Worm (Caenorhabditis elegans) whole organism, L1 larva: ENCODE results near the gene C32D5.14.

ENCODE experiments used
- C04F5.9 ChIP-seq: sonication (generic microtip); optimal IDR thresholded peaks from 2 replicates; lab custom pipeline; 2016; ENCODE audit warnings: missing genetic modification characterization, missing compliant biosample characterization
- C34B4.2 ChIP-seq: sonication (generic microtip); optimal IDR thresholded peaks from 2 replicates; lab custom pipeline; 2017; ENCODE audit warnings: mild to moderate bottlenecking, missing genetic modification characterization, missing compliant biosample characterization
- aha-1 ChIP-seq: fragments of 150-350 bp; optimal IDR thresholded peaks from 2 replicates; lab custom pipeline; 2014; ENCODE audit warnings: missing biosample characterization, missing genetic modification characterization
- alr-1 ChIP-seq: fragments of 200-800 bp; sonication (Bioruptor generic); optimal IDR thresholded peaks from 2 replicates; lab custom pipeline; 2018; ENCODE audit warnings: borderline replicate concordance, mild to moderate bottlenecking, missing genetic modification characterization, missing compliant biosample characterization
- blmp-1 ChIP-seq: fragments of 150-350 bp; optimal IDR thresholded peaks from 2 replicates; lab custom pipeline; 2014; ENCODE audit warnings: missing biosample characterization, missing genetic modification characterization
- ceh-63 ChIP-seq: fragments of 200-800 bp; sonication (Bioruptor generic); optimal IDR thresholded peaks from 2 replicates; lab custom pipeline; 2018; ENCODE audit warnings: mild to moderate bottlenecking, missing genetic modification characterization, missing compliant biosample characterization
- ceh-82 ChIP-seq, 3 experiments: fragments of 150-350 bp in 1 of 3; sonication (generic microtip) in 2 of 3; optimal IDR thresholded peaks; 2 replicates each; lab custom pipeline; 2014 to 2017; ENCODE audit warnings: missing biosample characterization in 3 of 3, missing genetic modification characterization in 3 of 3
- ceh-90 ChIP-seq: sonication (generic microtip); optimal IDR thresholded peaks from 2 replicates; lab custom pipeline; 2016; ENCODE audit warnings: missing genetic modification characterization, missing compliant biosample characterization
- dpl-1 ChIP-seq, 3 experiments: fragments of 150-350 bp in 2 of 3; sonication (generic microtip) in 1 of 3; optimal IDR thresholded peaks; 2 replicates each; lab custom pipeline; 2014 to 2017; ENCODE audit warnings: missing biosample characterization in 3 of 3, missing genetic modification characterization in 3 of 3, missing genetic modification reagents in 3 of 3
- dsc-1 ChIP-seq: sonication (generic microtip); optimal IDR thresholded peaks from 2 replicates; lab custom pipeline; 2016; ENCODE audit warnings: mild to moderate bottlenecking, missing genetic modification characterization, missing compliant biosample characterization
- efl-1 ChIP-seq, 4 experiments: fragments of 150-350 bp; optimal IDR thresholded peaks in 3 of 4; peaks in 1 of 4; 1 replicate in 1 of 4; 2 replicates in 3 of 4; lab custom pipeline; 2014; ENCODE audit warnings: missing biosample characterization in 2 of 4, missing genetic modification characterization in 2 of 4, missing genetic modification reagents in 2 of 4
- efl-3 ChIP-seq: fragments of 200-800 bp; sonication (Bioruptor generic); optimal IDR thresholded peaks from 2 replicates; lab custom pipeline; 2018; ENCODE audit warnings: mild to moderate bottlenecking, missing genetic modification characterization, missing compliant biosample characterization
- egl-27 ChIP-seq, 2 experiments: fragments of 150-350 bp in 1 of 2; sonication (generic microtip); optimal IDR thresholded peaks; 3 replicates each; lab custom pipeline; 2017 to 2018; ENCODE audit warnings: missing biosample characterization in 2 of 2, missing genetic modification characterization in 2 of 2, missing genetic modification reagents in 2 of 2
- elt-2 ChIP-seq: sonication (generic microtip); optimal IDR thresholded peaks from 2 replicates; lab custom pipeline; 2016; ENCODE audit warnings: missing genetic modification characterization, mild to moderate bottlenecking, inconsistent platforms, missing compliant biosample characterization, missing genetic modification reagents
- elt-3 ChIP-seq, 6 experiments: fragments of 150-350 bp in 1 of 6; sonication (generic microtip); optimal IDR thresholded peaks; 2 replicates each; lab custom pipeline; 2017 to 2018; ENCODE audit warnings: missing biosample characterization in 6 of 6, missing genetic modification characterization in 6 of 6, inconsistent platforms in 1 of 6
- ets-5 ChIP-seq: fragments of 200-800 bp; sonication (Bioruptor generic); IDR thresholded peaks from 2 replicates; pipeline ENCODE4 v1.3.6; 2022; ENCODE audit warnings: missing genetic modification characterization, missing compliant biosample characterization
- hlh-4 ChIP-seq: sonication (generic microtip); optimal IDR thresholded peaks from 2 replicates; lab custom pipeline; 2016; ENCODE audit warnings: mild to moderate bottlenecking, missing genetic modification characterization, missing compliant biosample characterization
- irx-1 ChIP-seq: sonication (generic microtip); optimal IDR thresholded peaks from 2 replicates; lab custom pipeline; 2016; ENCODE audit warnings: missing genetic modification characterization, missing compliant biosample characterization
- jun-1 ChIP-seq: fragments of 150-350 bp; optimal IDR thresholded peaks from 2 replicates; lab custom pipeline; 2014; ENCODE audit warnings: missing biosample characterization, missing genetic modification reagents, missing genetic modification characterization
- lin-13 ChIP-seq: fragments of 150-350 bp; optimal IDR thresholded peaks from 2 replicates; lab custom pipeline; 2014; ENCODE audit warnings: missing biosample characterization, missing genetic modification reagents, missing genetic modification characterization
- lin-14 ChIP-seq: fragments of 200-800 bp; sonication (Bioruptor generic); optimal IDR thresholded peaks from 2 replicates; lab custom pipeline; 2018; ENCODE audit warnings: mild to moderate bottlenecking, missing genetic modification characterization, moderate library complexity, missing compliant biosample characterization
- lin-35 ChIP-seq, 2 experiments: fragments of 150-350 bp; optimal IDR thresholded peaks; 2 replicates each; lab custom pipeline; 2014; ENCODE audit warnings: missing biosample characterization in 2 of 2, missing genetic modification characterization in 2 of 2, missing genetic modification reagents in 2 of 2
- lin-39 ChIP-seq: fragments of 150-350 bp; optimal IDR thresholded peaks from 2 replicates; lab custom pipeline; 2014; ENCODE audit warnings: missing biosample characterization, missing genetic modification reagents, missing genetic modification characterization
- lir-3 ChIP-seq: sonication (generic microtip); optimal IDR thresholded peaks from 2 replicates; lab custom pipeline; 2016; ENCODE audit warnings: mild to moderate bottlenecking, missing genetic modification characterization, moderate library complexity, missing compliant biosample characterization; ENCODE audit not compliant: poor library complexity
- lsy-2 ChIP-seq, 2 experiments: fragments of 150-350 bp; optimal IDR thresholded peaks; 2 replicates each; lab custom pipeline; 2014; ENCODE audit warnings: missing biosample characterization in 2 of 2, missing genetic modification characterization in 2 of 2
- mdl-1 ChIP-seq, 2 experiments: fragments of 150-350 bp; optimal IDR thresholded peaks; 2 replicates each; lab custom pipeline; 2014 to 2017; ENCODE audit warnings: missing biosample characterization in 2 of 2, missing genetic modification characterization in 2 of 2, inconsistent platforms in 1 of 2
- nhr-11 ChIP-seq: fragments of 150-350 bp; optimal IDR thresholded peaks from 2 replicates; lab custom pipeline; 2014; ENCODE audit warnings: missing biosample characterization, missing genetic modification characterization
- nhr-12 ChIP-seq: sonication (generic microtip); optimal IDR thresholded peaks from 2 replicates; lab custom pipeline; 2017; ENCODE audit warnings: missing biosample characterization, missing genetic modification characterization
- nhr-19 ChIP-seq: fragments of 200-800 bp; sonication (Bioruptor generic); conservative IDR thresholded peaks from 2 replicates; pipeline ENCODE4 v1.3.6; 2022; ENCODE audit warnings: missing genetic modification characterization, missing compliant biosample characterization
- nhr-71 ChIP-seq: sonication (generic microtip); optimal IDR thresholded peaks from 2 replicates; lab custom pipeline; 2016; ENCODE audit warnings: mild to moderate bottlenecking, missing genetic modification characterization, moderate library complexity, missing compliant biosample characterization
- nhr-76 ChIP-seq: sonication (generic microtip); optimal IDR thresholded peaks from 2 replicates; lab custom pipeline; 2017; ENCODE audit warnings: missing biosample characterization, missing genetic modification characterization
- nhr-84 ChIP-seq: sonication (generic microtip); optimal IDR thresholded peaks from 2 replicates; lab custom pipeline; 2017; ENCODE audit warnings: missing biosample characterization, missing genetic modification characterization
- nhr-90 ChIP-seq: sonication (generic microtip); optimal IDR thresholded peaks from 2 replicates; lab custom pipeline; 2016; ENCODE audit warnings: mild to moderate bottlenecking, missing genetic modification characterization, missing compliant biosample characterization; ENCODE audit not compliant: poor library complexity
- pag-3 ChIP-seq: sonication (generic microtip); optimal IDR thresholded peaks from 2 replicates; lab custom pipeline; 2017; ENCODE audit warnings: missing genetic modification characterization, mild to moderate bottlenecking, missing compliant biosample characterization, antibody characterized with exemption, borderline replicate concordance; ENCODE audit not compliant: insufficient read depth
- pax-3 ChIP-seq: fragments of 200-800 bp; sonication (Bioruptor generic); optimal IDR thresholded peaks from 2 replicates; lab custom pipeline; 2018; ENCODE audit warnings: mild to moderate bottlenecking, missing genetic modification characterization, moderate library complexity, missing compliant biosample characterization
- skn-1 ChIP-seq: fragments of 150-350 bp; optimal IDR thresholded peaks from 2 replicates; lab custom pipeline; 2014; ENCODE audit warnings: missing biosample characterization, missing genetic modification characterization
- snu-23 ChIP-seq: sonication (generic microtip); optimal IDR thresholded peaks from 2 replicates; lab custom pipeline; 2016; ENCODE audit warnings: missing genetic modification characterization, missing compliant biosample characterization
- sox-4 ChIP-seq: sonication (generic microtip); optimal IDR thresholded peaks from 2 replicates; lab custom pipeline; 2016; ENCODE audit warnings: missing genetic modification characterization, missing compliant biosample characterization
- sptf-1 ChIP-seq: fragments of 150-350 bp; optimal IDR thresholded peaks from 2 replicates; lab custom pipeline; 2014; ENCODE audit warnings: missing biosample characterization, missing genetic modification characterization
- sup-37 ChIP-seq: fragments of 200-800 bp; sonication (Bioruptor generic); optimal IDR thresholded peaks from 2 replicates; lab custom pipeline; 2018; ENCODE audit warnings: mild to moderate bottlenecking, missing genetic modification characterization, missing compliant biosample characterization
- swsn-7 ChIP-seq: sonication (generic microtip); optimal IDR thresholded peaks from 2 replicates; lab custom pipeline; 2016; ENCODE audit warnings: missing genetic modification characterization, missing compliant biosample characterization
- unc-130 ChIP-seq: fragments of 150-350 bp; optimal IDR thresholded peaks from 2 replicates; lab custom pipeline; 2017; ENCODE audit warnings: missing biosample characterization, missing genetic modification characterization, inconsistent platforms
- unc-62 ChIP-seq: fragments of 150-350 bp; optimal IDR thresholded peaks from 2 replicates; lab custom pipeline; 2014; ENCODE audit warnings: missing biosample characterization, missing genetic modification reagents, missing genetic modification characterization
- unc-86 ChIP-seq: sonication (generic microtip); optimal IDR thresholded peaks from 2 replicates; lab custom pipeline; 2016; ENCODE audit warnings: missing genetic modification characterization, missing compliant biosample characterization
- unc-98 ChIP-seq: fragments of 200-800 bp; sonication (Bioruptor generic); IDR thresholded peaks from 2 replicates; pipeline ENCODE4 v1.3.6; 2022; ENCODE audit warnings: missing genetic modification characterization, missing compliant biosample characterization
- xbp-1 ChIP-seq: sonication (generic microtip); optimal IDR thresholded peaks from 2 replicates; lab custom pipeline; 2016; ENCODE audit warnings: missing genetic modification characterization, missing compliant biosample characterization
- ztf-4 ChIP-seq: fragments of 150-350 bp; optimal IDR thresholded peaks from 2 replicates; lab custom pipeline; 2014; ENCODE audit warnings: missing biosample characterization, missing genetic modification characterization

Gene C32D5.14

ce11 chrII:6322979-6323378, 12.3 kb upstream of the C32D5.14 start, which contains the start of gene C32D5.4:
Gene C32D5.4 (minus strand): TSS chrII:6323079.
- no peak for TF ChIP-seq ceh-90 (tag; lab: Kevin White, UChicago)
- no peak for TF ChIP-seq swsn-7
- no peak for TF ChIP-seq pag-3 (tag; lab: Kevin White, UChicago)
- no peak for TF ChIP-seq ets-5 (GFP tag; lab: Robert Waterston, UW)
- TF ChIP-seq mdl-1 (tag; optimal IDR thresholded peaks at IDR 0.05; lab: Kevin White, UChicago), result no peak
- TF ChIP-seq ztf-4 (tag; lab: Kevin White, UChicago), result no peak

DNA sequence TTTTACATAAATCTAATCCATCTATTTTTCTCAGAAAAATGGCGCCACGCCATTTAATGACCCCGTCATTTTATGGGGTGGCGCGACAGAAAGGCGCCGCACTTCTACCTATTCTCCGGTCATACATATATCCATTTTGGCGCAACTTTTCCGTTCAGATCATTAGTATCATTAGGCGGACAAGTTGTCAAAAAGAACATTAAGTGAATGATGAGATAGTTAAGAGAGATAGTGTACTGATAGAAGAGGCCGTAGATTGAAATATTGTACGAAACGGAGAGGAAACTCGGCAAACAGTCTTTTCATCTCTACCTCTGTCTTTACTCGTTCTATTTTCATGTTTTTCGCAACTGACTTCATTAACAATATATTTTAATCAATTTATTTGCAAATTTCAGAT, 11.2 kb upstream of the C32D5.14 start, which contains the start of gene sma-6:
TSS of gene sma-6 (plus strand) at position 399 of the 400 bp plus-strand sequence.
- no peak for TF ChIP-seq sptf-1 (tag; lab: Kevin White, UChicago)
- TF ChIP-seq skn-1 (tag; lab: Kevin White, UChicago), result no peak
- TF ChIP-seq sox-4 (tag; lab: Kevin White, UChicago), result no peak
- no peak for TF ChIP-seq pag-3 (tag; lab: Kevin White, UChicago)
- TF ChIP-seq nhr-76, result no peak
- TF ChIP-seq irx-1 (tag; lab: Kevin White, UChicago), result no peak
- no peak for TF ChIP-seq egl-27 (tag; optimal IDR thresholded peaks at IDR 0.05; lab: Kevin White, UChicago)
- no peak for TF ChIP-seq ceh-90 (tag; lab: Kevin White, UChicago)
- TF ChIP-seq nhr-90 (tag; lab: Kevin White, UChicago), result no peak
- TF ChIP-seq dpl-1 (GFP tag; optimal IDR thresholded peaks at IDR 0.05; lab: Kevin White, UChicago), result peak in 1 of 3 experiments; percentile 7
- TF ChIP-seq ceh-82 (tag; optimal IDR thresholded peaks at IDR 0.05; lab: Kevin White, UChicago), result no peak
- no peak for TF ChIP-seq unc-98 (GFP tag; lab: Robert Waterston, UW)
- no peak for TF ChIP-seq unc-62
- no peak for TF ChIP-seq unc-130 (tag; lab: Kevin White, UChicago)
- no peak for TF ChIP-seq C04F5.9 (tag; lab: Kevin White, UChicago)
- peak; percentile 10 for TF ChIP-seq snu-23 (GFP tag; lab: Kevin White, UChicago)
- TF ChIP-seq xbp-1 (tag; lab: Kevin White, UChicago), result no peak
- peak; percentile 46 for TF ChIP-seq lin-14 (GFP tag; lab: Kevin White, UChicago)
- peak; percentile 68 for TF ChIP-seq blmp-1 (tag; lab: Kevin White, UChicago)
- no peak for TF ChIP-seq lir-3
- TF ChIP-seq lin-13 (GFP tag; lab: Kevin White, UChicago), result no peak
- TF ChIP-seq lsy-2 (tag; optimal IDR thresholded peaks at IDR 0.05; lab: Kevin White, UChicago), result peak in 1 of 2 experiments; percentile 23
- no peak for TF ChIP-seq C34B4.2
- no peak for TF ChIP-seq ceh-63 (GFP tag; lab: Kevin White, UChicago)
- no peak for TF ChIP-seq efl-3
- TF ChIP-seq elt-3 (tag; optimal IDR thresholded peaks at IDR 0.05; lab: Kevin White, UChicago), result peak in 1 of 6 experiments; percentile 63
- TF ChIP-seq lin-39 (tag; lab: Kevin White, UChicago), result no peak
- TF ChIP-seq lin-35 (GFP tag; optimal IDR thresholded peaks at IDR 0.05; lab: Kevin White, UChicago), result peak in 1 of 2 experiments; percentile 37
- no peak for TF ChIP-seq nhr-19 (GFP tag; lab: Robert Waterston, UW)
- no peak for TF ChIP-seq nhr-12 (tag; lab: Kevin White, UChicago)
- TF ChIP-seq efl-1 (optimal IDR thresholded peaks at IDR 0.05; lab: Kevin White, UChicago), result no peak
- TF ChIP-seq efl-1 (GFP tag; optimal IDR thresholded peaks at IDR 0.05 in 1 of 2; lab: Kevin White, UChicago), result peak in 1 of 2 experiments; percentile 94

ce11 chrII:6327317-6327716, 8.0 kb upstream of the C32D5.14 start:
- TF ChIP-seq sup-37 (GFP tag; lab: Kevin White, UChicago) (no peak), nhr-11 (tag; lab: Kevin White, UChicago) (no peak), elt-3 (tag; optimal IDR thresholded peaks at IDR 0.05; lab: Kevin White, UChicago) (no peak), pag-3 (tag; lab: Kevin White, UChicago) (no peak), elt-2 (tag; lab: Kevin White, UChicago) (peak; percentile 97), dsc-1 (no peak), lin-14 (GFP tag; lab: Kevin White, UChicago) (peak; percentile 22), unc-86 (tag; lab: Kevin White, UChicago) (no peak), nhr-84 (tag; lab: Kevin White, UChicago) (no peak), aha-1 (tag; lab: Kevin White, UChicago) (no peak), nhr-71 (tag; lab: Kevin White, UChicago) (peak; percentile 19), pax-3 (peak; percentile 6), dpl-1 (GFP tag; optimal IDR thresholded peaks at IDR 0.05; lab: Kevin White, UChicago) (no peak), alr-1 (tag; lab: Kevin White, UChicago) (no peak), ets-5 (GFP tag; lab: Robert Waterston, UW) (no peak), hlh-4 (no peak), lir-3 (no peak), sptf-1 (tag; lab: Kevin White, UChicago) (no peak), jun-1 (tag; lab: Kevin White, UChicago) (peak; percentile 34), C04F5.9 (tag; lab: Kevin White, UChicago) (no peak)
